Worm (Caenorhabditis elegans) whole organism, L1 larva: ENCODE results near the gene folr-1.

Source experiments
- C16A3.4 ChIP-seq: fragments of 150-350 bp; optimal IDR thresholded peaks from 2 replicates; lab custom pipeline; 2014; ENCODE audit warnings: missing biosample characterization, missing genetic modification characterization
- C34B4.2 ChIP-seq: sonication (generic microtip); optimal IDR thresholded peaks from 2 replicates; lab custom pipeline; 2017; ENCODE audit warnings: mild to moderate bottlenecking, missing genetic modification characterization, missing compliant biosample characterization
- Y116A8C.19 ChIP-seq: sonication (generic microtip); optimal IDR thresholded peaks from 2 replicates; lab custom pipeline; 2016; ENCODE audit warnings: missing compliant biosample characterization, missing genetic modification characterization, borderline replicate concordance
- aha-1 ChIP-seq: fragments of 150-350 bp; optimal IDR thresholded peaks from 2 replicates; lab custom pipeline; 2014; ENCODE audit warnings: missing biosample characterization, missing genetic modification characterization
- alr-1 ChIP-seq: fragments of 200-800 bp; sonication (Bioruptor generic); optimal IDR thresholded peaks from 2 replicates; lab custom pipeline; 2018; ENCODE audit warnings: borderline replicate concordance, mild to moderate bottlenecking, missing genetic modification characterization, missing compliant biosample characterization
- aly-2 ChIP-seq: fragments of 150-350 bp; optimal IDR thresholded peaks from 2 replicates; lab custom pipeline; 2014; ENCODE audit warnings: missing biosample characterization, missing genetic modification characterization
- ama-1 ChIP-seq: fragments of 150-350 bp; optimal IDR thresholded peaks from 2 replicates; lab custom pipeline; 2014
- ceh-63 ChIP-seq: fragments of 200-800 bp; sonication (Bioruptor generic); optimal IDR thresholded peaks from 2 replicates; lab custom pipeline; 2018; ENCODE audit warnings: mild to moderate bottlenecking, missing genetic modification characterization, missing compliant biosample characterization
- ceh-8 ChIP-seq: fragments of 200-800 bp; sonication (Bioruptor generic); optimal IDR thresholded peaks from 2 replicates; lab custom pipeline; 2018; ENCODE audit warnings: mild to moderate bottlenecking, missing genetic modification characterization, moderate library complexity, missing compliant biosample characterization
- ceh-82 ChIP-seq, 3 experiments: fragments of 150-350 bp in 1 of 3; sonication (generic microtip) in 2 of 3; optimal IDR thresholded peaks; 2 replicates each; lab custom pipeline; 2014 to 2017; ENCODE audit warnings: missing biosample characterization in 3 of 3, missing genetic modification characterization in 3 of 3
- ceh-88 ChIP-seq: fragments of 200-800 bp; sonication (Bioruptor generic); IDR thresholded peaks from 2 replicates; pipeline ENCODE4 v1.3.6; 2022; ENCODE audit warnings: missing genetic modification characterization, missing compliant biosample characterization
- ceh-90 ChIP-seq: sonication (generic microtip); optimal IDR thresholded peaks from 2 replicates; lab custom pipeline; 2016; ENCODE audit warnings: missing genetic modification characterization, missing compliant biosample characterization
- ces-1 ChIP-seq: fragments of 150-350 bp; optimal IDR thresholded peaks from 2 replicates; lab custom pipeline; 2014; ENCODE audit warnings: missing biosample characterization, missing genetic modification reagents, missing genetic modification characterization
- dpl-1 ChIP-seq, 3 experiments: fragments of 150-350 bp in 2 of 3; sonication (generic microtip) in 1 of 3; optimal IDR thresholded peaks; 2 replicates each; lab custom pipeline; 2014 to 2017; ENCODE audit warnings: missing biosample characterization in 3 of 3, missing genetic modification characterization in 3 of 3, missing genetic modification reagents in 3 of 3
- dsc-1 ChIP-seq: sonication (generic microtip); optimal IDR thresholded peaks from 2 replicates; lab custom pipeline; 2016; ENCODE audit warnings: mild to moderate bottlenecking, missing genetic modification characterization, missing compliant biosample characterization
- efl-1 ChIP-seq, 4 experiments: fragments of 150-350 bp; optimal IDR thresholded peaks in 3 of 4; peaks in 1 of 4; 1 replicate in 1 of 4; 2 replicates in 3 of 4; lab custom pipeline; 2014; ENCODE audit warnings: missing biosample characterization in 2 of 4, missing genetic modification characterization in 2 of 4, missing genetic modification reagents in 2 of 4
- efl-3 ChIP-seq: fragments of 200-800 bp; sonication (Bioruptor generic); optimal IDR thresholded peaks from 2 replicates; lab custom pipeline; 2018; ENCODE audit warnings: mild to moderate bottlenecking, missing genetic modification characterization, missing compliant biosample characterization
- elt-2 ChIP-seq: sonication (generic microtip); optimal IDR thresholded peaks from 2 replicates; lab custom pipeline; 2016; ENCODE audit warnings: missing genetic modification characterization, mild to moderate bottlenecking, inconsistent platforms, missing compliant biosample characterization, missing genetic modification reagents
- ets-5 ChIP-seq: fragments of 200-800 bp; sonication (Bioruptor generic); IDR thresholded peaks from 2 replicates; pipeline ENCODE4 v1.3.6; 2022; ENCODE audit warnings: missing genetic modification characterization, missing compliant biosample characterization
- fkh-10 ChIP-seq: sonication (generic microtip); optimal IDR thresholded peaks from 2 replicates; lab custom pipeline; 2017; ENCODE audit warnings: missing biosample characterization, missing genetic modification reagents, missing genetic modification characterization
- fkh-4 ChIP-seq: sonication (generic microtip); optimal IDR thresholded peaks from 2 replicates; lab custom pipeline; 2016; ENCODE audit warnings: missing compliant biosample characterization, missing genetic modification characterization, borderline replicate concordance
- fkh-8 ChIP-seq: sonication (generic microtip); optimal IDR thresholded peaks from 2 replicates; lab custom pipeline; 2016; ENCODE audit warnings: mild to moderate bottlenecking, missing genetic modification characterization, missing compliant biosample characterization
- fos-1 ChIP-seq: fragments of 150-350 bp; optimal IDR thresholded peaks from 2 replicates; lab custom pipeline; 2014; ENCODE audit warnings: missing biosample characterization, missing genetic modification characterization
- grh-1 ChIP-seq: fragments of 200-800 bp; sonication (Bioruptor generic); IDR thresholded peaks from 2 replicates; pipeline ENCODE4 v1.3.6; 2022; ENCODE audit warnings: missing genetic modification reagents, missing genetic modification characterization, missing compliant biosample characterization
- irx-1 ChIP-seq: sonication (generic microtip); optimal IDR thresholded peaks from 2 replicates; lab custom pipeline; 2016; ENCODE audit warnings: missing genetic modification characterization, missing compliant biosample characterization
- isw-1 ChIP-seq: fragments of 200-800 bp; sonication (Bioruptor generic); IDR thresholded peaks from 2 replicates; pipeline ENCODE4 v1.3.6; 2022; ENCODE audit warnings: missing genetic modification characterization, missing compliant biosample characterization
- jun-1 ChIP-seq: fragments of 150-350 bp; optimal IDR thresholded peaks from 2 replicates; lab custom pipeline; 2014; ENCODE audit warnings: missing biosample characterization, missing genetic modification reagents, missing genetic modification characterization
- lin-15B ChIP-seq: fragments of 150-350 bp; sonication (generic microtip); optimal IDR thresholded peaks from 3 replicates; lab custom pipeline; 2014; ENCODE audit warnings: missing biosample characterization, missing genetic modification characterization
- lin-39 ChIP-seq: fragments of 150-350 bp; optimal IDR thresholded peaks from 2 replicates; lab custom pipeline; 2014; ENCODE audit warnings: missing biosample characterization, missing genetic modification reagents, missing genetic modification characterization
- lir-3 ChIP-seq: sonication (generic microtip); optimal IDR thresholded peaks from 2 replicates; lab custom pipeline; 2016; ENCODE audit warnings: mild to moderate bottlenecking, missing genetic modification characterization, moderate library complexity, missing compliant biosample characterization; ENCODE audit not compliant: poor library complexity
- mdl-1 ChIP-seq, 2 experiments: fragments of 150-350 bp; optimal IDR thresholded peaks; 2 replicates each; lab custom pipeline; 2014 to 2017; ENCODE audit warnings: missing biosample characterization in 2 of 2, missing genetic modification characterization in 2 of 2, inconsistent platforms in 1 of 2
- mef-2 ChIP-seq: fragments of 150-350 bp; optimal IDR thresholded peaks from 2 replicates; lab custom pipeline; 2014; ENCODE audit warnings: missing biosample characterization, missing genetic modification characterization
- nhr-19 ChIP-seq: fragments of 200-800 bp; sonication (Bioruptor generic); conservative IDR thresholded peaks from 2 replicates; pipeline ENCODE4 v1.3.6; 2022; ENCODE audit warnings: missing genetic modification characterization, missing compliant biosample characterization
- nhr-20 ChIP-seq: sonication (generic microtip); optimal IDR thresholded peaks from 2 replicates; lab custom pipeline; 2016; ENCODE audit warnings: mild to moderate bottlenecking, missing genetic modification characterization, missing compliant biosample characterization
- nhr-28 ChIP-seq: fragments of 150-350 bp; optimal IDR thresholded peaks from 2 replicates; lab custom pipeline; 2014; ENCODE audit warnings: missing biosample characterization, missing genetic modification characterization
- nhr-47 ChIP-seq: sonication (generic microtip); optimal IDR thresholded peaks from 2 replicates; lab custom pipeline; 2016; ENCODE audit warnings: mild to moderate bottlenecking, missing genetic modification characterization, moderate library complexity, missing compliant biosample characterization
- nhr-71 ChIP-seq: sonication (generic microtip); optimal IDR thresholded peaks from 2 replicates; lab custom pipeline; 2016; ENCODE audit warnings: mild to moderate bottlenecking, missing genetic modification characterization, moderate library complexity, missing compliant biosample characterization
- nhr-76 ChIP-seq: sonication (generic microtip); optimal IDR thresholded peaks from 2 replicates; lab custom pipeline; 2017; ENCODE audit warnings: missing biosample characterization, missing genetic modification characterization
- nhr-77 ChIP-seq: fragments of 150-350 bp; optimal IDR thresholded peaks from 2 replicates; lab custom pipeline; 2014; ENCODE audit warnings: missing biosample characterization, missing genetic modification characterization
- nhr-84 ChIP-seq: sonication (generic microtip); optimal IDR thresholded peaks from 2 replicates; lab custom pipeline; 2017; ENCODE audit warnings: missing biosample characterization, missing genetic modification characterization
- nhr-85 ChIP-seq: sonication (generic microtip); peaks from one replicate; lab custom pipeline; 2016; ENCODE audit warnings: missing genetic modification characterization, inconsistent platforms, missing compliant biosample characterization
- pax-3 ChIP-seq: fragments of 200-800 bp; sonication (Bioruptor generic); optimal IDR thresholded peaks from 2 replicates; lab custom pipeline; 2018; ENCODE audit warnings: mild to moderate bottlenecking, missing genetic modification characterization, moderate library complexity, missing compliant biosample characterization
- pqm-1 ChIP-seq: sonication (generic microtip); optimal IDR thresholded peaks from 3 replicates; lab custom pipeline; 2017; ENCODE audit warnings: missing biosample characterization, missing genetic modification characterization
- rnt-1 ChIP-seq: sonication (generic microtip); optimal IDR thresholded peaks from 2 replicates; lab custom pipeline; 2016; ENCODE audit warnings: mild to moderate bottlenecking, missing genetic modification characterization, moderate library complexity, missing compliant biosample characterization
- snpc-4 ChIP-seq: fragments of 150-350 bp; optimal IDR thresholded peaks from 2 replicates; lab custom pipeline; 2014; ENCODE audit warnings: missing biosample characterization, missing genetic modification characterization
- snu-23 ChIP-seq: sonication (generic microtip); optimal IDR thresholded peaks from 2 replicates; lab custom pipeline; 2016; ENCODE audit warnings: missing genetic modification characterization, missing compliant biosample characterization
- sup-37 ChIP-seq: fragments of 200-800 bp; sonication (Bioruptor generic); optimal IDR thresholded peaks from 2 replicates; lab custom pipeline; 2018; ENCODE audit warnings: mild to moderate bottlenecking, missing genetic modification characterization, missing compliant biosample characterization
- swsn-7 ChIP-seq: sonication (generic microtip); optimal IDR thresholded peaks from 2 replicates; lab custom pipeline; 2016; ENCODE audit warnings: missing genetic modification characterization, missing compliant biosample characterization
- unc-30 ChIP-seq: sonication (generic microtip); optimal IDR thresholded peaks from 2 replicates; lab custom pipeline; 2017; ENCODE audit warnings: missing biosample characterization, missing genetic modification characterization
- unc-86 ChIP-seq: sonication (generic microtip); optimal IDR thresholded peaks from 2 replicates; lab custom pipeline; 2016; ENCODE audit warnings: missing genetic modification characterization, missing compliant biosample characterization
- zip-4 ChIP-seq: fragments of 200-800 bp; sonication (Bioruptor generic); optimal IDR thresholded peaks from 2 replicates; lab custom pipeline; 2018; ENCODE audit warnings: mild to moderate bottlenecking, missing genetic modification characterization, moderate library complexity, missing compliant biosample characterization
- ztf-11 ChIP-seq, 2 experiments: sonication (generic microtip); optimal IDR thresholded peaks; 2 replicates each; lab custom pipeline; 2016 to 2017; ENCODE audit warnings: missing genetic modification characterization in 2 of 2, missing biosample characterization in 1 of 2, missing compliant biosample characterization in 1 of 2

The folr-1 gene

DNA sequence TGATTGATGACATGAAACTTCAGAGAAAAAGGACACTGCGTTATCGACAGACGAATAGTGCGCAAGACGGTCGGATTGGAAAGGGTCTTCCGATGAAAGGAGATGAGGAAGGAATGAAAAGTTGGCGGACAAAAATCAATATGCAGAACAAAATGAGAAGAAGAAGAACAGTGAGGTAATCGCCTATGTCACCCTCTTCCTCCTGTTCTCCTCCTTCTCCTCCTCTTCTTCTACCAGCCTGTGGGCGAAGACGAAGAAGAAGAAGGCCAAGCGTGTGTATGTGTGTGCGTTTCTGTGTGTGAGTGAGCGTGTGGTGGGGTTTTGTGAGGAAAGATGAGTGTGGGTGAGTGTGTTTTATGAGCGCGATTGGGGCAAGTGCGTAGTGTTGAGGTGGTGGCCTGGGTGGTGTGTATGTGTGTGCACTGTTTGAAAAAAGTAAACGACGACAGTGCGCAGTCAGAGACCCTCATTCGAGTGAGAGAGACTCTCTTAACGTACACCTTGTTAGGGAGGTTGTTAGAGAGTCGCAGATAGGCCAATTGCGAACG lies 13.2 kb downstream of the folr-1 start, which contains the start of gene tsp-21 (continued):
- TF ChIP-seq aha-1 (tag; lab: Kevin White, UChicago) (no peak), snpc-4 (tag; lab: Kevin White, UChicago) (no peak), nhr-84 (tag; lab: Kevin White, UChicago) (no peak), ceh-8 (GFP tag; lab: Kevin White, UChicago) (peak; percentile 53), nhr-28 (tag; lab: Kevin White, UChicago) (no peak), fos-1 (peak; percentile 76), nhr-71 (peak; percentile 77), ets-5 (GFP tag; lab: Robert Waterston, UW) (no peak), ceh-90 (no peak), swsn-7 (tag; lab: Kevin White, UChicago) (peak; percentile 66), pqm-1 (no peak), fkh-10 (GFP tag; lab: Kevin White, UChicago) (no peak), nhr-76 (tag; lab: Kevin White, UChicago) (no peak), ceh-63 (GFP tag; lab: Kevin White, UChicago) (no peak), nhr-19 (GFP tag; lab: Robert Waterston, UW) (peak; percentile 57), irx-1 (tag; lab: Kevin White, UChicago) (peak; percentile 15), pax-3 (no peak), alr-1 (tag; lab: Kevin White, UChicago) (no peak), mdl-1 (tag; optimal IDR thresholded peaks at IDR 0.05; lab: Kevin White, UChicago) (peak in 1 of 2 experiments; percentile 71), fkh-8 (peak; percentile 32), jun-1 (tag; lab: Kevin White, UChicago) (peak; percentile 82), dpl-1 (GFP tag; optimal IDR thresholded peaks at IDR 0.05; lab: Kevin White, UChicago) (peak; percentile 6 to 46 (median 21)), fkh-4 (tag; lab: Kevin White, UChicago) (no peak), dsc-1 (peak; percentile 11), isw-1 (no peak), C34B4.2 (tag; lab: Kevin White, UChicago) (no peak), nhr-85 (tag; lab: Kevin White, UChicago) (peak; percentile 95), efl-3 (no peak), mef-2 (tag; lab: Kevin White, UChicago) (no peak), unc-30 (tag; lab: Kevin White, UChicago) (no peak), lir-3 (tag; lab: Kevin White, UChicago) (no peak), rnt-1 (peak; percentile 73), ztf-11 (tag; optimal IDR thresholded peaks at IDR 0.05; lab: Kevin White, UChicago) (peak in 1 of 2 experiments; percentile 50), ama-1 (lab: Kevin White, UChicago) (no peak), unc-86 (peak; percentile 5), elt-2 (tag; lab: Kevin White, UChicago) (peak; percentile 38), nhr-47 (tag; lab: Kevin White, UChicago) (peak; percentile 69), ceh-88 (GFP tag; lab: Robert Waterston, UW) (no peak), snu-23 (GFP tag; lab: Kevin White, UChicago) (peak; percentile 91), nhr-77 (tag; lab: Kevin White, UChicago) (peak; percentile 77), grh-1 (0 out of 2 replicates have a peak, but pooled peaks have one; percentile 9), C16A3.4 (peak; percentile 90), lin-39 (tag; lab: Kevin White, UChicago) (no peak), ces-1 (GFP tag; lab: Kevin White, UChicago) (no peak), ceh-82 (tag; optimal IDR thresholded peaks at IDR 0.05; lab: Kevin White, UChicago) (peak in 2 of 3 experiments; percentile 12 to 87), lin-15B (tag; lab: Kevin White, UChicago) (no peak), efl-1 (optimal IDR thresholded peaks at IDR 0.05; lab: Kevin White, UChicago) (peak; percentile 19 to 54), efl-1 (GFP tag; optimal IDR thresholded peaks at IDR 0.05 in 1 of 2; lab: Kevin White, UChicago) (peak in 1 of 2 experiments; percentile 65), Y116A8C.19 (tag; lab: Kevin White, UChicago) (no peak), zip-4 (no peak), nhr-20 (tag; lab: Kevin White, UChicago) (peak; percentile 80), aly-2 (tag; lab: Kevin White, UChicago) (no peak), sup-37 (GFP tag; lab: Kevin White, UChicago) (no peak)
